Worm (Caenorhabditis elegans) whole organism, early embryonic: ENCODE measurements around the gene clec-221.

ENCODE experiments used
- B0310.2 ChIP-seq: sonication (generic microtip); optimal IDR thresholded peaks from 2 replicates; lab custom pipeline; 2016; ENCODE audit warnings: mild to moderate bottlenecking, missing genetic modification characterization, missing compliant biosample characterization
- F13C5.2 ChIP-seq: sonication (generic microtip); optimal IDR thresholded peaks from 2 replicates; lab custom pipeline; 2017; ENCODE audit warnings: mild to moderate bottlenecking, missing genetic modification characterization, inconsistent platforms, missing compliant biosample characterization
- aly-1 ChIP-seq: sonication (generic microtip); optimal IDR thresholded peaks from 2 replicates; lab custom pipeline; 2016; ENCODE audit warnings: missing genetic modification characterization, missing compliant biosample characterization
- ama-1 ChIP-seq: fragments of 150-350 bp; optimal IDR thresholded peaks from 2 replicates; lab custom pipeline; 2014
- ceh-13 ChIP-seq: fragments of 200-800 bp; sonication (Bioruptor generic); optimal IDR thresholded peaks from 2 replicates; lab custom pipeline; 2018; ENCODE audit warnings: mild to moderate bottlenecking, missing genetic modification characterization, missing compliant biosample characterization
- ceh-36 ChIP-seq: sonication (generic microtip); optimal IDR thresholded peaks from 2 replicates; lab custom pipeline; 2016; ENCODE audit warnings: missing genetic modification characterization, inconsistent platforms, missing compliant biosample characterization
- ets-7 ChIP-seq: sonication (generic microtip); optimal IDR thresholded peaks from 2 replicates; lab custom pipeline; 2016; ENCODE audit warnings: missing genotype, missing genetic modification characterization, missing compliant biosample characterization
- flt-1 ChIP-seq: fragments of 200-800 bp; sonication (Bioruptor generic); IDR thresholded peaks from 2 replicates; pipeline ENCODE4 v1.3.6; 2022; ENCODE audit warnings: missing genetic modification characterization, missing compliant biosample characterization
- hmbx-1 ChIP-seq: sonication (generic microtip); optimal IDR thresholded peaks from 2 replicates; lab custom pipeline; 2016; ENCODE audit warnings: mild to moderate bottlenecking, missing genetic modification characterization, missing compliant biosample characterization
- hmg-4 ChIP-seq: fragments of 200-800 bp; sonication (Bioruptor generic); optimal IDR thresholded peaks from 2 replicates; lab custom pipeline; 2018; ENCODE audit warnings: mild to moderate bottlenecking, missing genetic modification characterization, missing compliant biosample characterization
- hnd-1 ChIP-seq: sonication (generic microtip); optimal IDR thresholded peaks from 2 replicates; lab custom pipeline; 2016; ENCODE audit warnings: missing genetic modification characterization, missing compliant biosample characterization
- pes-1 ChIP-seq: fragments of 200-800 bp; sonication (Bioruptor generic); IDR thresholded peaks from 2 replicates; pipeline ENCODE4 v1.3.6; 2022; ENCODE audit warnings: missing genetic modification reagents, missing genetic modification characterization, missing compliant biosample characterization
- scrt-1 ChIP-seq: fragments of 200-800 bp; sonication (Bioruptor generic); IDR thresholded peaks from 2 replicates; pipeline ENCODE4 v1.3.6; 2022; ENCODE audit warnings: missing genetic modification characterization, missing compliant biosample characterization
- sea-1 ChIP-seq: fragments of 200-800 bp; sonication (Bioruptor generic); conservative IDR thresholded peaks from 2 replicates; pipeline ENCODE4 v1.3.6; 2022; ENCODE audit warnings: missing genetic modification characterization, missing compliant biosample characterization
- tbx-11 ChIP-seq: fragments of 200-800 bp; sonication (Bioruptor generic); IDR thresholded peaks from 2 replicates; pipeline ENCODE4 v1.3.6; 2022; ENCODE audit warnings: missing genetic modification characterization, missing compliant biosample characterization
- tbx-37 ChIP-seq: fragments of 200-800 bp; sonication (Bioruptor generic); conservative IDR thresholded peaks from 2 replicates; pipeline ENCODE4 v1.3.6; 2022; ENCODE audit warnings: missing genetic modification reagents, missing genetic modification characterization, missing compliant biosample characterization
- tra-4 ChIP-seq: sonication (generic microtip); optimal IDR thresholded peaks from 2 replicates; lab custom pipeline; 2017; ENCODE audit warnings: missing genetic modification characterization, missing compliant biosample characterization

clec-221 gene

ce11 chrV:10915922-10916321 is 38.3 kb downstream of the clec-221 start:
- TF ChIP-seq ets-7 (tag; lab: Kevin White, UChicago) = no peak
- TF ChIP-seq F13C5.2 (tag; lab: Kevin White, UChicago) = no peak
- TF ChIP-seq pes-1 (GFP tag; lab: Robert Waterston, UW) = no peak
- no peak for TF ChIP-seq hmbx-1 (tag; lab: Kevin White, UChicago)
- TF ChIP-seq sea-1 (GFP tag; lab: Robert Waterston, UW) = no peak
- TF ChIP-seq tra-4 (tag; lab: Kevin White, UChicago) = no peak
- TF ChIP-seq ceh-36 = no peak
- TF ChIP-seq scrt-1 = no peak
- TF ChIP-seq ama-1 = no peak

ce11 chrV:10909959-10910358 is 44.3 kb downstream of the clec-221 start:
- TF ChIP-seq hmbx-1 (tag; lab: Kevin White, UChicago) = no peak

ce11 chrV:10909071-10909470 is 45.2 kb downstream of the clec-221 start, which contains the start of gene zzz-1:
Gene zzz-1 (minus strand): TSS chrV:10909171.
- no peak for TF ChIP-seq ceh-36
- no peak for TF ChIP-seq aly-1 (tag; lab: Kevin White, UChicago)
- TF ChIP-seq ceh-13 (GFP tag; lab: Kevin White, UChicago) = no peak
- TF ChIP-seq sea-1 (GFP tag; lab: Robert Waterston, UW) = no peak
- no peak for TF ChIP-seq ama-1
- TF ChIP-seq ets-7 (tag; lab: Kevin White, UChicago) = no peak
- no peak for TF ChIP-seq B0310.2
- no peak for TF ChIP-seq tbx-11 (GFP tag; lab: Robert Waterston, UW)
- no peak for TF ChIP-seq hnd-1 (tag; lab: Kevin White, UChicago)
- TF ChIP-seq flt-1 (GFP tag; lab: Robert Waterston, UW) = no peak
- no peak for TF ChIP-seq tra-4 (tag; lab: Kevin White, UChicago)
- TF ChIP-seq scrt-1 = no peak
- TF ChIP-seq pes-1 (GFP tag; lab: Robert Waterston, UW) = no peak
- TF ChIP-seq F13C5.2 (tag; lab: Kevin White, UChicago) = no peak
- TF ChIP-seq tbx-37 = no peak
- TF ChIP-seq hmbx-1 (tag; lab: Kevin White, UChicago) = no peak
- no peak for TF ChIP-seq hmg-4 (GFP tag; lab: Kevin White, UChicago)

- TF ChIP-seq hmg-4 (GFP tag; lab: Kevin White, UChicago) (no peak), sea-1 (GFP tag; lab: Robert Waterston, UW) (no peak), flt-1 (GFP tag; lab: Robert Waterston, UW) (no peak), hmbx-1 (tag; lab: Kevin White, UChicago) (no peak), ceh-13 (GFP tag; lab: Kevin White, UChicago) (no peak), tbx-37 (no peak), hnd-1 (tag; lab: Kevin White, UChicago) (no peak), tbx-11 (GFP tag; lab: Robert Waterston, UW) (no peak), scrt-1 (no peak), B0310.2 (no peak), ceh-36 (no peak), aly-1 (tag; lab: Kevin White, UChicago) (no peak)
These were observed 49.4 kb downstream of the clec-221 start for ce11 chrV:10904795-10905194.

ce11 chrV:10903748-10904147 is 50.5 kb downstream of the clec-221 start, which contains the start of gene F32D8.15:
Gene F32D8.15 (plus strand): TSS chrV:10904048.
- TF ChIP-seq F13C5.2 (tag; lab: Kevin White, UChicago) = no peak
- no peak for TF ChIP-seq aly-1 (tag; lab: Kevin White, UChicago)
- no peak for TF ChIP-seq hmbx-1 (tag; lab: Kevin White, UChicago)
- TF ChIP-seq hmg-4 (GFP tag; lab: Kevin White, UChicago) = no peak
- TF ChIP-seq ceh-36 = no peak
- TF ChIP-seq tbx-37 = no peak
- no peak for TF ChIP-seq B0310.2
- TF ChIP-seq pes-1 (GFP tag; lab: Robert Waterston, UW) = no peak
- no peak for TF ChIP-seq tbx-11 (GFP tag; lab: Robert Waterston, UW)
- TF ChIP-seq tra-4 (tag; lab: Kevin White, UChicago) = no peak
- TF ChIP-seq sea-1 (GFP tag; lab: Robert Waterston, UW) = no peak
- TF ChIP-seq ama-1 = no peak
- no peak for TF ChIP-seq scrt-1
- TF ChIP-seq hnd-1 (tag; lab: Kevin White, UChicago) = no peak
